Fruit fly (Drosophila melanogaster) whole organism, larva: ENCODE measurements around the gene CG8372.
A peak's percentile ranks its signal among the peaks of the same experiment; 100 is the strongest.

Experiments
- noc ChIP-seq: fragments of 200-800 bp; sonication (Bioruptor generic); optimal IDR thresholded peaks from 3 replicates; lab custom pipeline; 2019; ENCODE audit warnings: missing biosample characterization, mild to moderate bottlenecking, missing genetic modification characterization, moderate library complexity

CG8372 gene

dm6 chr2L:8215259-8215929, 2.7 kb upstream of the CG8372 start, which contains the start of gene CG8349:
Gene CG8349 (plus strand): TSS chr2L:8215915.
- no peak for TF ChIP-seq noc

- peak; percentile 27 for TF ChIP-seq noc
Measured at dm6 chr2L:8213987-8214386, 1.3 kb upstream of the CG8372 start, which contains the start of gene CG8353. Gene CG8353 (plus strand): TSS chr2L:8214045.

dm6 chr2L:8211070-8211469, 1.6 kb downstream of the CG8372 start, which contains the start of gene Ssb-c31a:
Gene Ssb-c31a (plus strand): TSS chr2L:8211347.
- TF ChIP-seq noc: peak; percentile 67

- TF ChIP-seq noc: no peak
Measured at dm6 chr2L:8210468-8210867, 2.2 kb downstream of the CG8372 start.

- no peak for TF ChIP-seq noc
Measured at dm6 chr2L:8209362-8209761, 3.3 kb downstream of the CG8372 start.

- no peak for TF ChIP-seq noc
Measured at dm6 chr2L:8205871-8206270, 6.8 kb downstream of the CG8372 start, which contains the start of gene CG8419. Gene CG8419 (plus strand): TSS chr2L:8206171.

dm6 chr2L:8204996-8205567, 7.6 kb downstream of the CG8372 start, which contains the start of gene SLC5A11:
Gene SLC5A11 (minus strand): TSS chr2L:8205132.
- peak; percentile 98 for TF ChIP-seq noc

dm6 chr2L:8204366-8204765, 8.3 kb downstream of the CG8372 start:
- TF ChIP-seq noc: no peak

dm6 chr2L:8203748-8204147, 9.0 kb downstream of the CG8372 start:
- TF ChIP-seq noc: peak; percentile 9

- no peak for TF ChIP-seq noc
Measured at dm6 chr2L:8202569-8202968, 10.1 kb downstream of the CG8372 start.

dm6 chr2L:8198757-8199156, 13.9 kb downstream of the CG8372 start, which contains the start of gene PGAP5:
Gene PGAP5 (plus strand): TSS chr2L:8198882.
- no peak for TF ChIP-seq noc

dm6 chr2L:8196757-8197530, 15.8 kb downstream of the CG8372 start, which contains the start of the genes CG8475 and CG8460:
Gene CG8475 (minus strand): TSS chr2L:8196918.
Gene CG8460 (plus strand): TSS chr2L:8197193.
- no peak for TF ChIP-seq noc

dm6 chr2L:8195722-8196323, 16.9 kb downstream of the CG8372 start:
- no peak for TF ChIP-seq noc

dm6 chr2L:8190681-8191080, 22.0 kb downstream of the CG8372 start, which contains the start of gene CG34134:
Gene CG34134 (minus strand): TSS chr2L:8190781.
- TF ChIP-seq noc: no peak

dm6 chr2L:8185008-8185407, 27.7 kb downstream of the CG8372 start:
- TF ChIP-seq noc: no peak

- TF ChIP-seq noc: no peak
Measured at dm6 chr2L:8171544-8171943, 41.2 kb downstream of the CG8372 start.
